Fruit fly (Drosophila melanogaster): ENCODE data around the gene ttm2.

Gene ttm2

DNA sequence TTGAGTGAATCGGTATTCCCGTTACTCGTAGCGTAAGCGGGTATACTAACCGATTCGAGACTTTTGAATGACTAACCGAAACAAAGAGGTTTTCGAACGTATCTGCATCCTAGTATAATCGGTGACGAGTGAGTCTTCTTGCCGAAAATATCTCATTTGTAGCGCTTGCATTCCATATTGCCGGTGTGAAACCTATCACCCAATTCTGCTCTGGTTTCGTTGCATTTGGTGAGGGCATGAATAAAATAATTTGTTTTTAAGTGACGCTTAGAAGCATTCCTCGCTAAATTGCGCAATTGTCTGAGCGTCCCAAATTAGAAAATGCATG is 45.0 kb downstream of the ttm2 start:
- TF ChIP-seq CG15336 (GFP tag; IDR thresholded peaks at IDR 0.05) (0 out of 2 replicates have a peak, but pooled peaks have one; percentile 4), CG11294 (GFP tag; IDR thresholded peaks at IDR 0.05) (no peak), Eip78C (GFP tag) (peak; percentile 23)

- no peak for TF ChIP-seq CG4318 (GFP tag; optimal IDR thresholded peaks at IDR 0.05)
- no peak for TF ChIP-seq ss (GFP tag; optimal IDR thresholded peaks at IDR 0.05)
- no peak for TF ChIP-seq CG6792 (GFP tag; optimal IDR thresholded peaks at IDR 0.05)
- TF ChIP-seq CG1621 (tag; optimal IDR thresholded peaks at IDR 0.05) = no peak
- no peak for TF ChIP-seq net (GFP tag; optimal IDR thresholded peaks at IDR 0.05)
- no peak for TF ChIP-seq acj6 (GFP tag; optimal IDR thresholded peaks at IDR 0.05)
- no peak for TF ChIP-seq CG10631 (GFP tag; optimal IDR thresholded peaks at IDR 0.05)
- TF ChIP-seq CG11294 (GFP tag; IDR thresholded peaks at IDR 0.05) = no peak
- TF ChIP-seq fd85E (GFP tag; optimal IDR thresholded peaks at IDR 0.05) = no peak
- no peak for TF ChIP-seq CG9139 (GFP tag; optimal IDR thresholded peaks at IDR 0.05)
- no peak for TF ChIP-seq CG8319 (GFP tag; optimal IDR thresholded peaks at IDR 0.05)
- no peak for TF ChIP-seq CG10669 (GFP tag; optimal IDR thresholded peaks at IDR 0.05)
Observed at dm6 chr3L:320798-321197, 45.8 kb downstream of the ttm2 start.

dm6 chr3L:321495-321894 is 46.5 kb downstream of the ttm2 start:
- TF ChIP-seq CG6792 (GFP tag; optimal IDR thresholded peaks at IDR 0.05) = no peak
- TF ChIP-seq net (GFP tag; optimal IDR thresholded peaks at IDR 0.05) = no peak
- no peak for TF ChIP-seq CG8319 (GFP tag; optimal IDR thresholded peaks at IDR 0.05)
- TF ChIP-seq CG1621 (tag; optimal IDR thresholded peaks at IDR 0.05) = no peak
- no peak for TF ChIP-seq ss (GFP tag; optimal IDR thresholded peaks at IDR 0.05)
- no peak for TF ChIP-seq dsx (GFP tag; optimal IDR thresholded peaks at IDR 0.05; ENCODE audit: poor library complexity, severe bottlenecking)
- TF ChIP-seq CG11762 (GFP tag; optimal IDR thresholded peaks at IDR 0.05; ENCODE audit: insufficient read depth) = no peak

DNA sequence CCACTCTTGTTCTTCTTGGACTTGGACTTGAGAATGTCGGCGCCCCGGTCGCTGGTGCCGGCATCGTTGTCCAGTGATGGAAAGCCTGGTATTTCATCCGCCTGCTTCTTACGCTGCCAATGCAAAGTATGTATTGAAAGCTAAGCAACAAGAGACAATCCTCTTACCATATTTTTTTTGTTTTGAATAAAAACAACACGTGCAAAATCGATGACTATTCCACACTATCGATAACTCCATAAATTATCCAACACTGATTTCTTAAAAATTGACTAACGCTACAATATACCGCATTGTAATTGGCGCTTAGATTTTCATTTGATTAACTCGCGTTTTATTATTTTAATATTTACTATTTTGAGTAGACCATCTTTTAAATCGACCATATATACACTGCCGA is 49.5 kb downstream of the ttm2 start, which contains the start of gene CG32344:
CG32344 (minus strand) TSS at position 235 of the 400 bp plus-strand sequence.
- TF ChIP-seq salr (GFP tag; optimal IDR thresholded peaks at IDR 0.05) = no peak
- TF ChIP-seq CG6792 (GFP tag; optimal IDR thresholded peaks at IDR 0.05) = no peak
- peak; percentile 60 for TF ChIP-seq Eip78C (GFP tag)
- TF ChIP-seq CG3032 (tag; optimal IDR thresholded peaks at IDR 0.05) = peak; percentile 7
- no peak for TF ChIP-seq CG34406 (GFP tag; optimal IDR thresholded peaks at IDR 0.05)
- no peak for TF ChIP-seq Lpt (GFP tag; optimal IDR thresholded peaks at IDR 0.05)
- no peak for TF ChIP-seq topi (GFP tag; optimal IDR thresholded peaks at IDR 0.05)
- no peak for TF ChIP-seq CG8319 (GFP tag; optimal IDR thresholded peaks at IDR 0.05)

Measured in whole organism, prepupa.